ENCODE assay signal across 8 worm cellular contexts in genomic region chrIV:210591-210990, ce11.
TF ChIP-seq lines count a peak whose summit lies in the region.

No protein-coding gene starts in this region.

TF ChIP-seq in whole organism, L1 larva, 84 proteins besides CTCF, POLR2A, EP300 and RAD21 (continues in another document):
- TF ChIP-seq sup-37 (GFP tag; optimal IDR thresholded peaks at IDR 0.05; lab: Kevin White, UChicago) (no peak), mdl-1 (tag; optimal IDR thresholded peaks at IDR 0.05; lab: Kevin White, UChicago) (peak in 1 of 2 experiments; percentile 10), blmp-1 (tag; optimal IDR thresholded peaks at IDR 0.05; lab: Kevin White, UChicago) (peak; percentile 14), nhr-71 (tag; optimal IDR thresholded peaks at IDR 0.05; lab: Kevin White, UChicago) (peak; percentile 64), lsy-2 (tag; optimal IDR thresholded peaks at IDR 0.05; lab: Kevin White, UChicago) (peak; percentile 35 to 38), unc-86 (tag; optimal IDR thresholded peaks at IDR 0.05; lab: Kevin White, UChicago) (peak; percentile 9), lin-35 (GFP tag; optimal IDR thresholded peaks at IDR 0.05; lab: Kevin White, UChicago) (peak in 1 of 2 experiments; percentile 66), elt-2 (tag; optimal IDR thresholded peaks at IDR 0.05; lab: Kevin White, UChicago) (peak; percentile 79), lin-13 (GFP tag; optimal IDR thresholded peaks at IDR 0.05; lab: Kevin White, UChicago) (peak; percentile 11), snu-23 (GFP tag; optimal IDR thresholded peaks at IDR 0.05; lab: Kevin White, UChicago) (peak; percentile 57), sptf-1 (tag; optimal IDR thresholded peaks at IDR 0.05; lab: Kevin White, UChicago) (no peak)

TF ChIP-seq in whole organism, L2 larva, 48 proteins besides CTCF, POLR2A, EP300 and RAD21 (continues in another document):
- TF ChIP-seq crh-2 (tag; optimal IDR thresholded peaks at IDR 0.05; lab: Kevin White, UChicago) (peak; percentile 53), R02D3.7 (tag; optimal IDR thresholded peaks at IDR 0.05; lab: Kevin White, UChicago) (no peak), sem-4 (tag; optimal IDR thresholded peaks at IDR 0.05; lab: Kevin White, UChicago) (no peak), nhr-21 (tag; optimal IDR thresholded peaks at IDR 0.05; lab: Kevin White, UChicago) (no peak), nhr-237 (tag; optimal IDR thresholded peaks at IDR 0.05; lab: Kevin White, UChicago) (no peak), ceh-16 (tag; optimal IDR thresholded peaks at IDR 0.05; lab: Kevin White, UChicago) (no peak), C34F6.9 (tag; optimal IDR thresholded peaks at IDR 0.05; lab: Kevin White, UChicago) (peak; percentile 27), mbf-1 (tag; optimal IDR thresholded peaks at IDR 0.05; lab: Kevin White, UChicago) (no peak), aly-2 (tag; optimal IDR thresholded peaks at IDR 0.05; lab: Kevin White, UChicago) (no peak), F13H6.1 (tag; optimal IDR thresholded peaks at IDR 0.05; lab: Kevin White, UChicago) (peak; percentile 34), nhr-11 (tag; optimal IDR thresholded peaks at IDR 0.05; lab: Kevin White, UChicago) (no peak), Y55F3AM.14 (GFP tag; optimal IDR thresholded peaks at IDR 0.05; lab: Kevin White, UChicago) (no peak)

TF ChIP-seq in whole organism, L3 larva, 47 proteins besides CTCF, POLR2A, EP300 and RAD21 (continues in another document):
- TF ChIP-seq ceh-28 (tag; optimal IDR thresholded peaks at IDR 0.05; lab: Kevin White, UChicago) (peak; percentile 47), elt-3 (tag; optimal IDR thresholded peaks at IDR 0.05; lab: Kevin White, UChicago) (no peak), tbx-2 (tag; optimal IDR thresholded peaks at IDR 0.05; lab: Kevin White, UChicago) (no peak), skn-1 (tag; optimal IDR thresholded peaks at IDR 0.05; lab: Kevin White, UChicago) (peak; percentile 15), lin-39 (tag; optimal IDR thresholded peaks at IDR 0.05; lab: Kevin White, UChicago) (no peak), nfya-1 (tag; optimal IDR thresholded peaks at IDR 0.05; lab: Kevin White, UChicago; ENCODE audit: insufficient read depth) (peak; percentile 33), nhr-76 (tag; optimal IDR thresholded peaks at IDR 0.05; lab: Kevin White, UChicago) (no peak), pha-4 (tag; optimal IDR thresholded peaks at IDR 0.05; lab: Kevin White, UChicago) (peak; percentile 55), mdl-1 (tag; optimal IDR thresholded peaks at IDR 0.05; lab: Kevin White, UChicago) (no peak), zag-1 (tag; optimal IDR thresholded peaks at IDR 0.05; lab: Kevin White, UChicago) (no peak), unc-39 (tag; optimal IDR thresholded peaks at IDR 0.05; lab: Kevin White, UChicago) (no peak), nhr-23 (tag; optimal IDR thresholded peaks at IDR 0.05; lab: Kevin White, UChicago) (peak; percentile 42)

TF ChIP-seq in whole organism, L4 larva, 104 proteins besides CTCF, POLR2A, EP300 and RAD21 (continues in another document):
- TF ChIP-seq ceh-32 (tag; optimal IDR thresholded peaks at IDR 0.05; lab: Kevin White, UChicago; ENCODE audit: poor library complexity): no peak
- no peak for TF ChIP-seq attf-4 (tag; optimal IDR thresholded peaks at IDR 0.05; lab: Kevin White, UChicago)
- no peak for TF ChIP-seq zip-2 (tag; optimal IDR thresholded peaks at IDR 0.05; lab: Kevin White, UChicago)
- TF ChIP-seq pqm-1 (tag; optimal IDR thresholded peaks at IDR 0.05; lab: Kevin White, UChicago): peak; percentile 64
- peak in 1 of 2 experiments; percentile 60 for TF ChIP-seq unc-62 (GFP tag; optimal IDR thresholded peaks at IDR 0.05 in 1 of 2; lab: Kevin White, UChicago)
- no peak for TF ChIP-seq unc-62 (tag; optimal IDR thresholded peaks at IDR 0.05; lab: Kevin White, UChicago)
- TF ChIP-seq tag-97 (GFP tag; IDR thresholded peaks at IDR 0.05; lab: Robert Waterston, UW): no peak
- no peak for TF ChIP-seq Y48G9A.11 (GFP tag; IDR thresholded peaks at IDR 0.05; lab: Robert Waterston, UW)
- TF ChIP-seq dpl-1 (GFP tag; optimal IDR thresholded peaks at IDR 0.05; lab: Kevin White, UChicago): peak; percentile 44
- TF ChIP-seq ceh-82 (tag; optimal IDR thresholded peaks at IDR 0.05; lab: Kevin White, UChicago): no peak
- TF ChIP-seq F37D6.2 (tag; optimal IDR thresholded peaks at IDR 0.05; lab: Kevin White, UChicago): no peak
- TF ChIP-seq dmd-6 (GFP tag; IDR thresholded peaks at IDR 0.05; lab: Robert Waterston, UW): peak; percentile 84

TF ChIP-seq in whole organism, late embryonic, 69 proteins besides CTCF, POLR2A, EP300 and RAD21 (continues in another document):
- TF ChIP-seq elt-2 (tag; optimal IDR thresholded peaks at IDR 0.05; lab: Kevin White, UChicago) (peak; percentile 67), syd-9 (tag; optimal IDR thresholded peaks at IDR 0.05; lab: Kevin White, UChicago) (peak; percentile 3), sox-4 (tag; optimal IDR thresholded peaks at IDR 0.05; lab: Kevin White, UChicago) (no peak), ceh-6 (GFP tag; optimal IDR thresholded peaks at IDR 0.05; lab: Kevin White, UChicago) (no peak), ceh-31 (tag; optimal IDR thresholded peaks at IDR 0.05; lab: Kevin White, UChicago) (peak; percentile 33), hlh-13 (GFP tag; optimal IDR thresholded peaks at IDR 0.05; lab: Kevin White, UChicago) (no peak), nfya-1 (tag; optimal IDR thresholded peaks at IDR 0.05; lab: Kevin White, UChicago) (peak; percentile 46), tbx-2 (tag; optimal IDR thresholded peaks at IDR 0.05; lab: Kevin White, UChicago) (peak; percentile 62), unc-42 (tag; optimal IDR thresholded peaks at IDR 0.05; lab: Kevin White, UChicago) (peak; percentile 44), dve-1 (tag; optimal IDR thresholded peaks at IDR 0.05; lab: Kevin White, UChicago) (no peak), unc-55 (GFP tag; optimal IDR thresholded peaks at IDR 0.05; lab: Kevin White, UChicago) (peak; percentile 66), C38D4.7 (GFP tag; optimal IDR thresholded peaks at IDR 0.05; lab: Kevin White, UChicago) (no peak), pat-9 (tag; optimal IDR thresholded peaks at IDR 0.05; lab: Kevin White, UChicago) (no peak)

TF ChIP-seq in whole organism, midembryonic, 9 proteins besides CTCF, POLR2A, EP300 and RAD21:
- TF ChIP-seq cog-1 (tag; optimal IDR thresholded peaks at IDR 0.05; lab: Kevin White, UChicago): peak; percentile 27
- no peak for TF ChIP-seq klf-2 (GFP tag; conservative IDR thresholded peaks at IDR 0.05; lab: Robert Waterston, UW)
- TF ChIP-seq ztf-29 (GFP tag; IDR thresholded peaks at IDR 0.05; lab: Robert Waterston, UW): no peak
- no peak for TF ChIP-seq T22C8.4 (GFP tag; IDR thresholded peaks at IDR 0.05; lab: Robert Waterston, UW)
- no peak for TF ChIP-seq ref-1 (GFP tag; conservative IDR thresholded peaks at IDR 0.05; lab: Robert Waterston, UW)
- TF ChIP-seq tab-1 (GFP tag; IDR thresholded peaks at IDR 0.05; lab: Robert Waterston, UW): no peak
- TF ChIP-seq ztf-23 (GFP tag; IDR thresholded peaks at IDR 0.05; lab: Robert Waterston, UW): no peak
- no peak for TF ChIP-seq med-1 (GFP tag; optimal IDR thresholded peaks at IDR 0.05; lab: Kevin White, UChicago; ENCODE audit: insufficient read depth)

TF ChIP-seq in whole organism, mixed stage, embryonic, 35 proteins besides CTCF, POLR2A, EP300 and RAD21:
- TF ChIP-seq elt-3 (tag; optimal IDR thresholded peaks at IDR 0.05; lab: Kevin White, UChicago) (peak; percentile 64), nhr-2 (tag; optimal IDR thresholded peaks at IDR 0.05; lab: Kevin White, UChicago) (no peak), ces-1 (GFP tag; optimal IDR thresholded peaks at IDR 0.05; lab: Kevin White, UChicago) (peak; percentile 28), lin-13 (tag; optimal IDR thresholded peaks at IDR 0.05; lab: Kevin White, UChicago) (no peak), unc-39 (tag; optimal IDR thresholded peaks at IDR 0.05; lab: Kevin White, UChicago) (no peak), mab-5 (tag; optimal IDR thresholded peaks at IDR 0.05; lab: Kevin White, UChicago) (no peak), cnd-1 (tag; optimal IDR thresholded peaks at IDR 0.05; lab: Kevin White, UChicago) (no peak), unc-120 (tag; optimal IDR thresholded peaks at IDR 0.05; lab: Kevin White, UChicago; ENCODE audit: poor library complexity, severe bottlenecking) (peak; percentile 81), drap-1 (GFP tag; optimal IDR thresholded peaks at IDR 0.05; lab: Kevin White, UChicago) (no peak), pha-4 (tag; optimal IDR thresholded peaks at IDR 0.05; lab: Kevin White, UChicago) (peak; percentile 9), elt-1 (tag; optimal IDR thresholded peaks at IDR 0.05; lab: Kevin White, UChicago; ENCODE audit: borderline replicate concordance, insufficient read depth) (no peak)

TF ChIP-seq in whole organism, young adult, 124 proteins besides CTCF, POLR2A, EP300 and RAD21 (continues in another document):
- TF ChIP-seq snpc-1.1 (tag; optimal IDR thresholded peaks at IDR 0.05; lab: Kevin White, UChicago; ENCODE audit: insufficient read depth): no peak
- TF ChIP-seq madf-8 (GFP tag; conservative IDR thresholded peaks at IDR 0.05; lab: Robert Waterston, UW): no peak
- TF ChIP-seq B0261.1 (tag; optimal IDR thresholded peaks at IDR 0.05; lab: Kevin White, UChicago): no peak
- no peak for TF ChIP-seq F39B2.1 (GFP tag; IDR thresholded peaks at IDR 0.05; lab: Robert Waterston, UW)
- peak; percentile 66 for TF ChIP-seq attf-5 (GFP tag; optimal IDR thresholded peaks at IDR 0.05; lab: Kevin White, UChicago)
- no peak for TF ChIP-seq gei-17 (GFP tag; optimal IDR thresholded peaks at IDR 0.05; lab: Kevin White, UChicago)
- TF ChIP-seq lir-1 (GFP tag; conservative IDR thresholded peaks at IDR 0.05; lab: Robert Waterston, UW): no peak
- no peak for TF ChIP-seq T26A5.8 (tag; optimal IDR thresholded peaks at IDR 0.05; lab: Kevin White, UChicago)
- no peak for TF ChIP-seq let-607 (tag; optimal IDR thresholded peaks at IDR 0.05; lab: Kevin White, UChicago)
- no peak for TF ChIP-seq hlh-12 (tag; optimal IDR thresholded peaks at IDR 0.05; lab: Kevin White, UChicago)
- no peak for TF ChIP-seq snpc-1.3 (tag; optimal IDR thresholded peaks at IDR 0.05; lab: Kevin White, UChicago; ENCODE audit: insufficient read depth)
- no peak for TF ChIP-seq tbp1 (GFP tag; optimal IDR thresholded peaks at IDR 0.05; lab: Kevin White, UChicago)
- TF ChIP-seq hmg-20 (GFP tag; IDR thresholded peaks at IDR 0.05; lab: Robert Waterston, UW): no peak
- TF ChIP-seq madf-10 (tag; optimal IDR thresholded peaks at IDR 0.05; lab: Kevin White, UChicago): no peak
- TF ChIP-seq aptf-3 (GFP tag; IDR thresholded peaks at IDR 0.05; lab: Robert Waterston, UW): no peak
- TF ChIP-seq mcd-1 (GFP tag; IDR thresholded peaks at IDR 0.05; lab: Robert Waterston, UW): 0 out of 2 replicates have a peak, but pooled peaks have one; percentile 37
- no peak for TF ChIP-seq ZK185.1 (tag; optimal IDR thresholded peaks at IDR 0.05; lab: Kevin White, UChicago; ENCODE audit: poor library complexity, severe bottlenecking)
- no peak for TF ChIP-seq zim-3 (tag; optimal IDR thresholded peaks at IDR 0.05; lab: Kevin White, UChicago)
- TF ChIP-seq ekl-4 (GFP tag; IDR thresholded peaks at IDR 0.05; lab: Robert Waterston, UW): 0 out of 2 replicates have a peak, but pooled peaks have one; percentile 26
- no peak for TF ChIP-seq ztf-18 (tag; optimal IDR thresholded peaks at IDR 0.05; lab: Kevin White, UChicago)
- TF ChIP-seq repo-1 (tag; optimal IDR thresholded peaks at IDR 0.05; lab: Kevin White, UChicago): no peak
- TF ChIP-seq ztf-25 (GFP tag; IDR thresholded peaks at IDR 0.05; lab: Robert Waterston, UW): no peak
